Worm (Caenorhabditis elegans) whole organism, early embryonic: ENCODE data around the gene C30A5.10.

ENCODE experiments used
- B0310.2 ChIP-seq: sonication (generic microtip); optimal IDR thresholded peaks from 2 replicates; lab custom pipeline; 2016; ENCODE audit warnings: mild to moderate bottlenecking, missing genetic modification characterization, missing compliant biosample characterization
- F13C5.2 ChIP-seq: sonication (generic microtip); optimal IDR thresholded peaks from 2 replicates; lab custom pipeline; 2017; ENCODE audit warnings: mild to moderate bottlenecking, missing genetic modification characterization, inconsistent platforms, missing compliant biosample characterization
- aly-1 ChIP-seq: sonication (generic microtip); optimal IDR thresholded peaks from 2 replicates; lab custom pipeline; 2016; ENCODE audit warnings: missing genetic modification characterization, missing compliant biosample characterization
- ama-1 ChIP-seq: fragments of 150-350 bp; optimal IDR thresholded peaks from 2 replicates; lab custom pipeline; 2014
- ceh-13 ChIP-seq: fragments of 200-800 bp; sonication (Bioruptor generic); optimal IDR thresholded peaks from 2 replicates; lab custom pipeline; 2018; ENCODE audit warnings: mild to moderate bottlenecking, missing genetic modification characterization, missing compliant biosample characterization
- ceh-36 ChIP-seq: sonication (generic microtip); optimal IDR thresholded peaks from 2 replicates; lab custom pipeline; 2016; ENCODE audit warnings: missing genetic modification characterization, inconsistent platforms, missing compliant biosample characterization
- ets-7 ChIP-seq: sonication (generic microtip); optimal IDR thresholded peaks from 2 replicates; lab custom pipeline; 2016; ENCODE audit warnings: missing genotype, missing genetic modification characterization, missing compliant biosample characterization
- flt-1 ChIP-seq: fragments of 200-800 bp; sonication (Bioruptor generic); IDR thresholded peaks from 2 replicates; pipeline ENCODE4 v1.3.6; 2022; ENCODE audit warnings: missing genetic modification characterization, missing compliant biosample characterization
- hmbx-1 ChIP-seq: sonication (generic microtip); optimal IDR thresholded peaks from 2 replicates; lab custom pipeline; 2016; ENCODE audit warnings: mild to moderate bottlenecking, missing genetic modification characterization, missing compliant biosample characterization
- hmg-4 ChIP-seq: fragments of 200-800 bp; sonication (Bioruptor generic); optimal IDR thresholded peaks from 2 replicates; lab custom pipeline; 2018; ENCODE audit warnings: mild to moderate bottlenecking, missing genetic modification characterization, missing compliant biosample characterization
- hnd-1 ChIP-seq: sonication (generic microtip); optimal IDR thresholded peaks from 2 replicates; lab custom pipeline; 2016; ENCODE audit warnings: missing genetic modification characterization, missing compliant biosample characterization
- pes-1 ChIP-seq: fragments of 200-800 bp; sonication (Bioruptor generic); IDR thresholded peaks from 2 replicates; pipeline ENCODE4 v1.3.6; 2022; ENCODE audit warnings: missing genetic modification reagents, missing genetic modification characterization, missing compliant biosample characterization
- scrt-1 ChIP-seq: fragments of 200-800 bp; sonication (Bioruptor generic); IDR thresholded peaks from 2 replicates; pipeline ENCODE4 v1.3.6; 2022; ENCODE audit warnings: missing genetic modification characterization, missing compliant biosample characterization
- sea-1 ChIP-seq: fragments of 200-800 bp; sonication (Bioruptor generic); conservative IDR thresholded peaks from 2 replicates; pipeline ENCODE4 v1.3.6; 2022; ENCODE audit warnings: missing genetic modification characterization, missing compliant biosample characterization
- tbx-11 ChIP-seq: fragments of 200-800 bp; sonication (Bioruptor generic); IDR thresholded peaks from 2 replicates; pipeline ENCODE4 v1.3.6; 2022; ENCODE audit warnings: missing genetic modification characterization, missing compliant biosample characterization
- tbx-37 ChIP-seq: fragments of 200-800 bp; sonication (Bioruptor generic); conservative IDR thresholded peaks from 2 replicates; pipeline ENCODE4 v1.3.6; 2022; ENCODE audit warnings: missing genetic modification reagents, missing genetic modification characterization, missing compliant biosample characterization
- tra-4 ChIP-seq: sonication (generic microtip); optimal IDR thresholded peaks from 2 replicates; lab custom pipeline; 2017; ENCODE audit warnings: missing genetic modification characterization, missing compliant biosample characterization

C30A5.10 gene

ce11 chrIII:8232634-8233033 lies 23.0 kb upstream of the C30A5.10 start, which contains the start of gene henn-1:
henn-1 (plus strand) TSS chrIII:8232651.
- no peak for TF ChIP-seq ceh-13 (GFP tag; lab: Kevin White, UChicago)
- TF ChIP-seq flt-1 (GFP tag; lab: Robert Waterston, UW): no peak
- no peak for TF ChIP-seq tbx-11 (GFP tag; lab: Robert Waterston, UW)
- no peak for TF ChIP-seq B0310.2 (tag; lab: Kevin White, UChicago)
- TF ChIP-seq sea-1 (GFP tag; lab: Robert Waterston, UW): no peak
- no peak for TF ChIP-seq scrt-1 (GFP tag; lab: Robert Waterston, UW)
- TF ChIP-seq ama-1 (lab: Kevin White, UChicago): no peak

DNA sequence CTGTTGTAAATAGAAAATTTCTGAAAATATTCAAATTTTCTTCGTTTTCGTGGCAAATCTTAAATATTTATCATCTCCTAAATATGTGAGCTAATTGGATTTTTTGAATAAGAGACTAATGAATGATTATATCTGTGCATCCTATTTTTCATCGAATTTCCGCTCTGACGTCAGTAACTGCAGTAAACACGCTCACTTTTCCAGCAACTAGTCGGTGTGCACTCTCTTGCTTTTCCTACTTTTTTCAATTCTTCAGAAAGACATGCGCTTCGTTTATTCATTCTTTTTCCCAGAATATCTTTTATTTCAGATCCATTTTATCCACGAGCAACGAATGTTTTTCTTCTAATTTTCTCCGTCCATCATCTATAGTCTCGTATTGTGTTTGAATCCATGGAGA lies 19.8 kb upstream of the C30A5.10 start:
- TF ChIP-seq hnd-1 (tag; lab: Kevin White, UChicago) (no peak), hmg-4 (no peak), sea-1 (GFP tag; lab: Robert Waterston, UW) (no peak), ama-1 (lab: Kevin White, UChicago) (no peak), pes-1 (GFP tag; lab: Robert Waterston, UW) (no peak), hmbx-1 (no peak), aly-1 (tag; lab: Kevin White, UChicago) (no peak), scrt-1 (GFP tag; lab: Robert Waterston, UW) (no peak), ets-7 (no peak), tra-4 (tag; lab: Kevin White, UChicago) (no peak), flt-1 (GFP tag; lab: Robert Waterston, UW) (no peak), B0310.2 (tag; lab: Kevin White, UChicago) (no peak), F13C5.2 (tag; lab: Kevin White, UChicago) (no peak), tbx-37 (GFP tag; lab: Robert Waterston, UW) (no peak), ceh-36 (tag; lab: Kevin White, UChicago) (no peak), ceh-13 (GFP tag; lab: Kevin White, UChicago) (no peak)

ce11 chrIII:8228916-8229315 lies 19.2 kb upstream of the C30A5.10 start:
- TF ChIP-seq B0310.2 (tag; lab: Kevin White, UChicago): no peak
- TF ChIP-seq hmbx-1: no peak
- no peak for TF ChIP-seq hnd-1 (tag; lab: Kevin White, UChicago)
- no peak for TF ChIP-seq ceh-36 (tag; lab: Kevin White, UChicago)
- TF ChIP-seq ama-1 (lab: Kevin White, UChicago): no peak
- no peak for TF ChIP-seq tbx-37 (GFP tag; lab: Robert Waterston, UW)
- TF ChIP-seq aly-1 (tag; lab: Kevin White, UChicago): no peak
- TF ChIP-seq hmg-4: no peak
- no peak for TF ChIP-seq ets-7
- no peak for TF ChIP-seq tra-4 (tag; lab: Kevin White, UChicago)
- no peak for TF ChIP-seq tbx-11 (GFP tag; lab: Robert Waterston, UW)
- no peak for TF ChIP-seq sea-1 (GFP tag; lab: Robert Waterston, UW)
- no peak for TF ChIP-seq F13C5.2 (tag; lab: Kevin White, UChicago)
- TF ChIP-seq flt-1 (GFP tag; lab: Robert Waterston, UW): no peak
- no peak for TF ChIP-seq ceh-13 (GFP tag; lab: Kevin White, UChicago)
- no peak for TF ChIP-seq pes-1 (GFP tag; lab: Robert Waterston, UW)
- TF ChIP-seq scrt-1 (GFP tag; lab: Robert Waterston, UW): no peak

ce11 chrIII:8227511-8227910 lies 17.8 kb upstream of the C30A5.10 start, which contains the start of gene fbxl-1:
fbxl-1 (plus strand) TSS chrIII:8227830.
- peak; percentile 10 for TF ChIP-seq F13C5.2 (tag; lab: Kevin White, UChicago)
- no peak for TF ChIP-seq tbx-11 (GFP tag; lab: Robert Waterston, UW)

ce11 chrIII:8226178-8226577 lies 16.5 kb upstream of the C30A5.10 start, which contains the start of gene rfs-1:
rfs-1 (plus strand) TSS chrIII:8226478.
- TF ChIP-seq scrt-1 (GFP tag; lab: Robert Waterston, UW): no peak
- no peak for TF ChIP-seq sea-1 (GFP tag; lab: Robert Waterston, UW)
- TF ChIP-seq tra-4 (tag; lab: Kevin White, UChicago): no peak

ce11 chrIII:8224769-8225168 lies 15.1 kb upstream of the C30A5.10 start, which contains the start of gene mob-4:
mob-4 (plus strand) TSS chrIII:8225097.
- no peak for TF ChIP-seq F13C5.2 (tag; lab: Kevin White, UChicago)
- TF ChIP-seq sea-1 (GFP tag; lab: Robert Waterston, UW): no peak
- TF ChIP-seq ceh-13 (GFP tag; lab: Kevin White, UChicago): no peak
- TF ChIP-seq hnd-1 (tag; lab: Kevin White, UChicago): no peak
- TF ChIP-seq ets-7: no peak
- TF ChIP-seq scrt-1 (GFP tag; lab: Robert Waterston, UW): no peak

ce11 chrIII:8220081-8220480 lies 10.4 kb upstream of the C30A5.10 start:
- no peak for TF ChIP-seq pes-1 (GFP tag; lab: Robert Waterston, UW)
- TF ChIP-seq aly-1 (tag; lab: Kevin White, UChicago): no peak
- no peak for TF ChIP-seq F13C5.2 (tag; lab: Kevin White, UChicago)
- TF ChIP-seq B0310.2 (tag; lab: Kevin White, UChicago): no peak
- no peak for TF ChIP-seq tbx-11 (GFP tag; lab: Robert Waterston, UW)
- TF ChIP-seq hmbx-1: no peak
- TF ChIP-seq ceh-13 (GFP tag; lab: Kevin White, UChicago): no peak
- TF ChIP-seq sea-1 (GFP tag; lab: Robert Waterston, UW): no peak

- TF ChIP-seq tbx-37 (GFP tag; lab: Robert Waterston, UW) (no peak), aly-1 (tag; lab: Kevin White, UChicago) (no peak), hnd-1 (tag; lab: Kevin White, UChicago) (no peak), flt-1 (GFP tag; lab: Robert Waterston, UW) (no peak), ceh-36 (tag; lab: Kevin White, UChicago) (no peak), tbx-11 (GFP tag; lab: Robert Waterston, UW) (no peak), hmbx-1 (no peak), pes-1 (GFP tag; lab: Robert Waterston, UW) (no peak), B0310.2 (tag; lab: Kevin White, UChicago) (no peak), ceh-13 (GFP tag; lab: Kevin White, UChicago) (no peak), tra-4 (tag; lab: Kevin White, UChicago) (no peak), hmg-4 (no peak), ets-7 (no peak), F13C5.2 (tag; lab: Kevin White, UChicago) (no peak)
Measured at ce11 chrIII:8217919-8218318, 8.2 kb upstream of the C30A5.10 start, which contains the start of gene C30A5.16. C30A5.16 (plus strand) TSS chrIII:8218219.
